Worm (Caenorhabditis elegans): ENCODE results near the gene W03C9.2.

The W03C9.2 gene

ce11 chrII:11917530-11917952 is 44.6 kb upstream of the W03C9.2 start:
- TF ChIP-seq sox-2 (GFP tag; IDR thresholded peaks at IDR 0.05) = no peak
- no peak for TF ChIP-seq C08G9.2 (tag; optimal IDR thresholded peaks at IDR 0.05)
- no peak for TF ChIP-seq ceh-18 (tag; optimal IDR thresholded peaks at IDR 0.05)
- no peak for TF ChIP-seq ahr-1 (tag; optimal IDR thresholded peaks at IDR 0.05)
- TF ChIP-seq zip-5 (tag; optimal IDR thresholded peaks at IDR 0.05) = no peak
- no peak for TF ChIP-seq syd-9 (tag; optimal IDR thresholded peaks at IDR 0.05)
- no peak for TF ChIP-seq pros-1 (tag; optimal IDR thresholded peaks at IDR 0.05)
- TF ChIP-seq ama-1 (optimal IDR thresholded peaks at IDR 0.05) = no peak
- no peak for TF ChIP-seq C38D4.7 (GFP tag; optimal IDR thresholded peaks at IDR 0.05)
- no peak for TF ChIP-seq odd-2 (tag; optimal IDR thresholded peaks at IDR 0.05)
- TF ChIP-seq unc-86 (tag; optimal IDR thresholded peaks at IDR 0.05) = no peak
- no peak for TF ChIP-seq ztf-16 (tag; optimal IDR thresholded peaks at IDR 0.05)
- no peak for TF ChIP-seq fkh-10 (GFP tag; optimal IDR thresholded peaks at IDR 0.05)
- TF ChIP-seq fax-1 (tag; optimal IDR thresholded peaks at IDR 0.05) = no peak
- no peak for TF ChIP-seq npax-4 (tag; optimal IDR thresholded peaks at IDR 0.05)

- TF ChIP-seq ceh-14 (tag; optimal IDR thresholded peaks at IDR 0.05) (no peak), dve-1 (tag; optimal IDR thresholded peaks at IDR 0.05) (peak; percentile 14), ceh-9 (tag; optimal IDR thresholded peaks at IDR 0.05) (no peak), che-1 (tag; optimal IDR thresholded peaks at IDR 0.05) (no peak), sox-2 (GFP tag; IDR thresholded peaks at IDR 0.05) (no peak), dmd-4 (tag; optimal IDR thresholded peaks at IDR 0.05; ENCODE audit: borderline replicate concordance) (no peak), ceh-34 (tag; optimal IDR thresholded peaks at IDR 0.05) (peak; percentile 1), F13H6.1 (tag; optimal IDR thresholded peaks at IDR 0.05) (no peak)
Observed at ce11 chrII:11922757-11923538, 39.2 kb upstream of the W03C9.2 start.

- TF ChIP-seq dve-1 (tag; optimal IDR thresholded peaks at IDR 0.05) (peak; percentile 29), fax-1 (tag; optimal IDR thresholded peaks at IDR 0.05) (no peak), hlh-30 (tag; optimal IDR thresholded peaks at IDR 0.05; ENCODE audit: insufficient read depth) (peak; percentile 47), mec-3 (tag; optimal IDR thresholded peaks at IDR 0.05; ENCODE audit: borderline replicate concordance) (no peak), pqm-1 (tag; optimal IDR thresholded peaks at IDR 0.05) (no peak)
Observed at ce11 chrII:11923620-11924298, 38.4 kb upstream of the W03C9.2 start.

ce11 chrII:11925203-11925602 is 37.0 kb upstream of the W03C9.2 start:
- TF ChIP-seq unc-42 (tag; optimal IDR thresholded peaks at IDR 0.05) = no peak
- no peak for TF ChIP-seq che-1 (tag; optimal IDR thresholded peaks at IDR 0.05)
- no peak for TF ChIP-seq elt-4 (tag; optimal IDR thresholded peaks at IDR 0.05)
- no peak for TF ChIP-seq ref-2 (tag; optimal IDR thresholded peaks at IDR 0.05)
- no peak for TF ChIP-seq ceh-9 (tag; optimal IDR thresholded peaks at IDR 0.05)
- TF ChIP-seq pqm-1 (tag; optimal IDR thresholded peaks at IDR 0.05) = no peak
- no peak for TF ChIP-seq ceh-2 (tag; optimal IDR thresholded peaks at IDR 0.05)
- TF ChIP-seq hlh-13 (GFP tag; optimal IDR thresholded peaks at IDR 0.05) = no peak
- TF ChIP-seq pat-9 (tag; optimal IDR thresholded peaks at IDR 0.05) = no peak
- no peak for TF ChIP-seq ama-1 (optimal IDR thresholded peaks at IDR 0.05)
- TF ChIP-seq ceh-31 (tag; optimal IDR thresholded peaks at IDR 0.05) = no peak
- no peak for TF ChIP-seq syd-9 (tag; optimal IDR thresholded peaks at IDR 0.05)
- TF ChIP-seq ceh-34 (tag; optimal IDR thresholded peaks at IDR 0.05) = no peak
- TF ChIP-seq pax-1 (tag; optimal IDR thresholded peaks at IDR 0.05) = no peak
- no peak for TF ChIP-seq mec-3 (tag; optimal IDR thresholded peaks at IDR 0.05; ENCODE audit: borderline replicate concordance)
- TF ChIP-seq npax-4 (tag; optimal IDR thresholded peaks at IDR 0.05) = no peak
